Worm (Caenorhabditis elegans) whole organism, L1 larva: ENCODE results near the gene F59E12.15.
"Not testable (repeated sequence)": the region's sequence is repeated elsewhere in the genome, so short reads cannot be mapped to it uniquely, and the experiment has no call there.

Experiments used
- C04F5.9 ChIP-seq: sonication (generic microtip); optimal IDR thresholded peaks from 2 replicates; lab custom pipeline; 2016; ENCODE audit warnings: missing genetic modification characterization, missing compliant biosample characterization
- C16A3.4 ChIP-seq: fragments of 150-350 bp; optimal IDR thresholded peaks from 2 replicates; lab custom pipeline; 2014; ENCODE audit warnings: missing biosample characterization, missing genetic modification characterization
- Y116A8C.19 ChIP-seq: sonication (generic microtip); optimal IDR thresholded peaks from 2 replicates; lab custom pipeline; 2016; ENCODE audit warnings: missing compliant biosample characterization, missing genetic modification characterization, borderline replicate concordance
- alr-1 ChIP-seq: fragments of 200-800 bp; sonication (Bioruptor generic); optimal IDR thresholded peaks from 2 replicates; lab custom pipeline; 2018; ENCODE audit warnings: borderline replicate concordance, mild to moderate bottlenecking, missing genetic modification characterization, missing compliant biosample characterization
- aly-2 ChIP-seq: fragments of 150-350 bp; optimal IDR thresholded peaks from 2 replicates; lab custom pipeline; 2014; ENCODE audit warnings: missing biosample characterization, missing genetic modification characterization
- blmp-1 ChIP-seq: fragments of 150-350 bp; optimal IDR thresholded peaks from 2 replicates; lab custom pipeline; 2014; ENCODE audit warnings: missing biosample characterization, missing genetic modification characterization
- ceh-63 ChIP-seq: fragments of 200-800 bp; sonication (Bioruptor generic); optimal IDR thresholded peaks from 2 replicates; lab custom pipeline; 2018; ENCODE audit warnings: mild to moderate bottlenecking, missing genetic modification characterization, missing compliant biosample characterization
- ceh-8 ChIP-seq: fragments of 200-800 bp; sonication (Bioruptor generic); optimal IDR thresholded peaks from 2 replicates; lab custom pipeline; 2018; ENCODE audit warnings: mild to moderate bottlenecking, missing genetic modification characterization, moderate library complexity, missing compliant biosample characterization
- ceh-88 ChIP-seq: fragments of 200-800 bp; sonication (Bioruptor generic); IDR thresholded peaks from 2 replicates; pipeline ENCODE4 v1.3.6; 2022; ENCODE audit warnings: missing genetic modification characterization, missing compliant biosample characterization
- ceh-90 ChIP-seq: sonication (generic microtip); optimal IDR thresholded peaks from 2 replicates; lab custom pipeline; 2016; ENCODE audit warnings: missing genetic modification characterization, missing compliant biosample characterization
- dpl-1 ChIP-seq, 3 experiments: fragments of 150-350 bp in 2 of 3; sonication (generic microtip) in 1 of 3; optimal IDR thresholded peaks; 2 replicates each; lab custom pipeline; 2014 to 2017; ENCODE audit warnings: missing biosample characterization in 3 of 3, missing genetic modification characterization in 3 of 3, missing genetic modification reagents in 3 of 3
- dsc-1 ChIP-seq: sonication (generic microtip); optimal IDR thresholded peaks from 2 replicates; lab custom pipeline; 2016; ENCODE audit warnings: mild to moderate bottlenecking, missing genetic modification characterization, missing compliant biosample characterization
- efl-1 ChIP-seq, 4 experiments: fragments of 150-350 bp; optimal IDR thresholded peaks in 3 of 4; peaks in 1 of 4; 1 replicate in 1 of 4; 2 replicates in 3 of 4; lab custom pipeline; 2014; ENCODE audit warnings: missing biosample characterization in 2 of 4, missing genetic modification characterization in 2 of 4, missing genetic modification reagents in 2 of 4
- efl-3 ChIP-seq: fragments of 200-800 bp; sonication (Bioruptor generic); optimal IDR thresholded peaks from 2 replicates; lab custom pipeline; 2018; ENCODE audit warnings: mild to moderate bottlenecking, missing genetic modification characterization, missing compliant biosample characterization
- egl-13 ChIP-seq: sonication (generic microtip); optimal IDR thresholded peaks from 2 replicates; lab custom pipeline; 2016; ENCODE audit warnings: missing genotype, missing genetic modification reagents, missing genetic modification characterization, missing compliant biosample characterization
- elt-3 ChIP-seq, 6 experiments: fragments of 150-350 bp in 1 of 6; sonication (generic microtip); optimal IDR thresholded peaks; 2 replicates each; lab custom pipeline; 2017 to 2018; ENCODE audit warnings: missing biosample characterization in 6 of 6, missing genetic modification characterization in 6 of 6, inconsistent platforms in 1 of 6
- grh-1 ChIP-seq: fragments of 200-800 bp; sonication (Bioruptor generic); IDR thresholded peaks from 2 replicates; pipeline ENCODE4 v1.3.6; 2022; ENCODE audit warnings: missing genetic modification reagents, missing genetic modification characterization, missing compliant biosample characterization
- irx-1 ChIP-seq: sonication (generic microtip); optimal IDR thresholded peaks from 2 replicates; lab custom pipeline; 2016; ENCODE audit warnings: missing genetic modification characterization, missing compliant biosample characterization
- isw-1 ChIP-seq: fragments of 200-800 bp; sonication (Bioruptor generic); IDR thresholded peaks from 2 replicates; pipeline ENCODE4 v1.3.6; 2022; ENCODE audit warnings: missing genetic modification characterization, missing compliant biosample characterization
- lin-13 ChIP-seq: fragments of 150-350 bp; optimal IDR thresholded peaks from 2 replicates; lab custom pipeline; 2014; ENCODE audit warnings: missing biosample characterization, missing genetic modification reagents, missing genetic modification characterization
- lin-14 ChIP-seq: fragments of 200-800 bp; sonication (Bioruptor generic); optimal IDR thresholded peaks from 2 replicates; lab custom pipeline; 2018; ENCODE audit warnings: mild to moderate bottlenecking, missing genetic modification characterization, moderate library complexity, missing compliant biosample characterization
- lin-15B ChIP-seq: fragments of 150-350 bp; sonication (generic microtip); optimal IDR thresholded peaks from 3 replicates; lab custom pipeline; 2014; ENCODE audit warnings: missing biosample characterization, missing genetic modification characterization
- lin-35 ChIP-seq, 2 experiments: fragments of 150-350 bp; optimal IDR thresholded peaks; 2 replicates each; lab custom pipeline; 2014; ENCODE audit warnings: missing biosample characterization in 2 of 2, missing genetic modification characterization in 2 of 2, missing genetic modification reagents in 2 of 2
- lsy-2 ChIP-seq, 2 experiments: fragments of 150-350 bp; optimal IDR thresholded peaks; 2 replicates each; lab custom pipeline; 2014; ENCODE audit warnings: missing biosample characterization in 2 of 2, missing genetic modification characterization in 2 of 2
- mab-9 ChIP-seq: fragments of 200-800 bp; sonication (Bioruptor generic); IDR thresholded peaks from 2 replicates; pipeline ENCODE4 v1.3.6; 2022; ENCODE audit warnings: missing genetic modification reagents, missing genetic modification characterization, missing compliant biosample characterization
- mdl-1 ChIP-seq, 2 experiments: fragments of 150-350 bp; optimal IDR thresholded peaks; 2 replicates each; lab custom pipeline; 2014 to 2017; ENCODE audit warnings: missing biosample characterization in 2 of 2, missing genetic modification characterization in 2 of 2, inconsistent platforms in 1 of 2
- nhr-19 ChIP-seq: fragments of 200-800 bp; sonication (Bioruptor generic); conservative IDR thresholded peaks from 2 replicates; pipeline ENCODE4 v1.3.6; 2022; ENCODE audit warnings: missing genetic modification characterization, missing compliant biosample characterization
- nhr-237 ChIP-seq: fragments of 150-350 bp; optimal IDR thresholded peaks from 2 replicates; lab custom pipeline; 2014; ENCODE audit warnings: missing biosample characterization, missing genetic modification characterization
- nhr-28 ChIP-seq: fragments of 150-350 bp; optimal IDR thresholded peaks from 2 replicates; lab custom pipeline; 2014; ENCODE audit warnings: missing biosample characterization, missing genetic modification characterization
- nhr-47 ChIP-seq: sonication (generic microtip); optimal IDR thresholded peaks from 2 replicates; lab custom pipeline; 2016; ENCODE audit warnings: mild to moderate bottlenecking, missing genetic modification characterization, moderate library complexity, missing compliant biosample characterization
- nhr-84 ChIP-seq: sonication (generic microtip); optimal IDR thresholded peaks from 2 replicates; lab custom pipeline; 2017; ENCODE audit warnings: missing biosample characterization, missing genetic modification characterization
- nhr-90 ChIP-seq: sonication (generic microtip); optimal IDR thresholded peaks from 2 replicates; lab custom pipeline; 2016; ENCODE audit warnings: mild to moderate bottlenecking, missing genetic modification characterization, missing compliant biosample characterization; ENCODE audit not compliant: poor library complexity
- pag-3 ChIP-seq: sonication (generic microtip); optimal IDR thresholded peaks from 2 replicates; lab custom pipeline; 2017; ENCODE audit warnings: missing genetic modification characterization, mild to moderate bottlenecking, missing compliant biosample characterization, antibody characterized with exemption, borderline replicate concordance; ENCODE audit not compliant: insufficient read depth
- rnt-1 ChIP-seq: sonication (generic microtip); optimal IDR thresholded peaks from 2 replicates; lab custom pipeline; 2016; ENCODE audit warnings: mild to moderate bottlenecking, missing genetic modification characterization, moderate library complexity, missing compliant biosample characterization
- skn-1 ChIP-seq: fragments of 150-350 bp; optimal IDR thresholded peaks from 2 replicates; lab custom pipeline; 2014; ENCODE audit warnings: missing biosample characterization, missing genetic modification characterization
- snu-23 ChIP-seq: sonication (generic microtip); optimal IDR thresholded peaks from 2 replicates; lab custom pipeline; 2016; ENCODE audit warnings: missing genetic modification characterization, missing compliant biosample characterization
- sup-37 ChIP-seq: fragments of 200-800 bp; sonication (Bioruptor generic); optimal IDR thresholded peaks from 2 replicates; lab custom pipeline; 2018; ENCODE audit warnings: mild to moderate bottlenecking, missing genetic modification characterization, missing compliant biosample characterization
- tlp-1 ChIP-seq: fragments of 150-350 bp; optimal IDR thresholded peaks from 2 replicates; lab custom pipeline; 2014; ENCODE audit warnings: missing biosample characterization, missing genetic modification characterization
- unc-30 ChIP-seq: sonication (generic microtip); optimal IDR thresholded peaks from 2 replicates; lab custom pipeline; 2017; ENCODE audit warnings: missing biosample characterization, missing genetic modification characterization
- unc-86 ChIP-seq: sonication (generic microtip); optimal IDR thresholded peaks from 2 replicates; lab custom pipeline; 2016; ENCODE audit warnings: missing genetic modification characterization, missing compliant biosample characterization
- unc-98 ChIP-seq: fragments of 200-800 bp; sonication (Bioruptor generic); IDR thresholded peaks from 2 replicates; pipeline ENCODE4 v1.3.6; 2022; ENCODE audit warnings: missing genetic modification characterization, missing compliant biosample characterization
- xbp-1 ChIP-seq: sonication (generic microtip); optimal IDR thresholded peaks from 2 replicates; lab custom pipeline; 2016; ENCODE audit warnings: missing genetic modification characterization, missing compliant biosample characterization
- zip-4 ChIP-seq: fragments of 200-800 bp; sonication (Bioruptor generic); optimal IDR thresholded peaks from 2 replicates; lab custom pipeline; 2018; ENCODE audit warnings: mild to moderate bottlenecking, missing genetic modification characterization, moderate library complexity, missing compliant biosample characterization

F59E12.15 gene

ce11 chrII:5633453-5633852 lies 5.3 kb upstream of the F59E12.15 start (continued):
- TF ChIP-seq zip-4 (GFP tag; lab: Kevin White, UChicago) (no peak), lsy-2 (tag; optimal IDR thresholded peaks at IDR 0.05; lab: Kevin White, UChicago) (peak in 1 of 2 experiments; percentile 52), nhr-47 (no peak), xbp-1 (tag; lab: Kevin White, UChicago) (no peak), blmp-1 (tag; lab: Kevin White, UChicago) (peak; percentile 12), isw-1 (GFP tag; lab: Robert Waterston, UW) (no peak), rnt-1 (no peak), grh-1 (GFP tag; lab: Robert Waterston, UW) (no peak), efl-3 (GFP tag; lab: Kevin White, UChicago) (no peak), lin-35 (GFP tag; optimal IDR thresholded peaks at IDR 0.05; lab: Kevin White, UChicago) (peak in 1 of 2 experiments; percentile 5), tlp-1 (tag; lab: Kevin White, UChicago) (no peak), lin-15B (tag; lab: Kevin White, UChicago) (no peak), nhr-28 (tag; lab: Kevin White, UChicago) (no peak), unc-98 (no peak), efl-1 (optimal IDR thresholded peaks at IDR 0.05; lab: Kevin White, UChicago) (no peak), efl-1 (GFP tag; optimal IDR thresholded peaks at IDR 0.05 in 1 of 2; lab: Kevin White, UChicago) (peak in 1 of 2 experiments; percentile 54), sup-37 (no peak), ceh-88 (no peak), nhr-237 (tag; lab: Kevin White, UChicago) (no peak), nhr-19 (GFP tag; lab: Robert Waterston, UW) (no peak), C04F5.9 (tag; lab: Kevin White, UChicago) (no peak), ceh-8 (GFP tag; lab: Kevin White, UChicago) (no peak), Y116A8C.19 (tag; lab: Kevin White, UChicago) (no peak), pag-3 (tag; lab: Kevin White, UChicago) (no peak), lin-14 (GFP tag; lab: Kevin White, UChicago) (no peak)

DNA sequence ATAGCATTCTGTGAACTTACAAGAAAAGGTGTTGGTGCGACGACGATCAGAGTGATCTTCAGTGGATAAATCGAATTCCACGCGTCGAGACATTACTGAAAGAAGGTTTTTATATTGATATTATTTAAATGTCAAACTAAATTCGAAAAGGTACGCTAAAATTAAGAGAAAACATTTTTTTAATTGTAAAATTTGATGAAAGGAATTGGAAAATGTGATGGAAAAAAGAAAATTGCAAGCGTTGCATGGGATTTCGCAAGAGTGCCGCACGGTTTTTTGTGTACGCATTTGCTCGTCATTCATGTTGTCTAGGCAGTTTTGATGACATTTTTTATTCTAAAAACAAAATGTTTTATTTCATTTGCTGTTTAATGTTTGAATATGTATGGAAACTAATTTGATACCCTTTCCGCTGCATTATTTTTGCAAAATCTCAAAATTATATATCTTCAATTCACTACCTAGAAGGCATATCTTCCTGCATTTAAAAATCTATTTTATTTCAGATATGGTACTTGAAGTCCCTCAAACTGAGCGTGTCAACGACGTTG lies 2.8 kb upstream of the F59E12.15 start, which contains the start of the genes F59E12.6 and npl-4.1:
Gene F59E12.6 (minus strand): TSS at position 101 of the 551 bp plus-strand sequence.
Gene npl-4.1 (plus strand): TSS at position 501 of the 551 bp plus-strand sequence.
- not testable (repeated sequence) for TF ChIP-seq dpl-1 (GFP tag; optimal IDR thresholded peaks at IDR 0.05; lab: Kevin White, UChicago); dsc-1 (tag; lab: Kevin White, UChicago); skn-1 (tag; lab: Kevin White, UChicago)
- TF ChIP-seq, all 84 proteins: peak for 0; not testable (repeated sequence) for 84

DNA sequence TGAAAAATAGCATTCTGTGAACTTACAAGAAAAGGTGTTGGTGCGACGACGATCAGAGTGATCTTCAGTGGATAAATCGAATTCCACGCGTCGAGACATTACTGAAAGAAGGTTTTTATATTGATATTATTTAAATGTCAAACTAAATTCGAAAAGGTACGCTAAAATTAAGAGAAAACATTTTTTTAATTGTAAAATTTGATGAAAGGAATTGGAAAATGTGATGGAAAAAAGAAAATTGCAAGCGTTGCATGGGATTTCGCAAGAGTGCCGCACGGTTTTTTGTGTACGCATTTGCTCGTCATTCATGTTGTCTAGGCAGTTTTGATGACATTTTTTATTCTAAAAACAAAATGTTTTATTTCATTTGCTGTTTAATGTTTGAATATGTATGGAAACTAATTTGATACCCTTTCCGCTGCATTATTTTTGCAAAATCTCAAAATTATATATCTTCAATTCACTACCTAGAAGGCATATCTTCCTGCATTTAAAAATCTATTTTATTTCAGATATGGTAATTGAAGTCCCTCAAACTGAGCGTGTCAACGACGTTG lies 5.7 kb downstream of the F59E12.15 start, which contains the start of the genes eif-3.L and npl-4.2:
Gene eif-3.L (minus strand): TSS at position 101 of the 557 bp plus-strand sequence.
Gene npl-4.2 (plus strand): TSS at position 507 of the 557 bp plus-strand sequence.
- not testable (repeated sequence) for TF ChIP-seq ceh-63 (GFP tag; lab: Kevin White, UChicago); zip-4 (GFP tag; lab: Kevin White, UChicago); tlp-1 (tag; lab: Kevin White, UChicago)
- TF ChIP-seq, all 84 proteins: peak for 0; not testable (repeated sequence) for 84

ce11 chrII:5619298-5619697 lies 8.9 kb downstream of the F59E12.15 start, which contains the start of gene dhs-6:
Gene dhs-6, minus strand, starts transcription at chrII:5619319.
- TF ChIP-seq elt-3 (tag; optimal IDR thresholded peaks at IDR 0.05; lab: Kevin White, UChicago) = peak in 2 of 6 experiments; percentile 6 to 18
- peak; percentile 1 for TF ChIP-seq snu-23
- no peak for TF ChIP-seq unc-30 (tag; lab: Kevin White, UChicago)
- no peak for TF ChIP-seq egl-13
- TF ChIP-seq ceh-90 (tag; lab: Kevin White, UChicago) = no peak
- TF ChIP-seq zip-4 (GFP tag; lab: Kevin White, UChicago) = no peak
- no peak for TF ChIP-seq mab-9 (GFP tag; lab: Robert Waterston, UW)
- peak; percentile 15 for TF ChIP-seq C16A3.4
- no peak for TF ChIP-seq ceh-88
- no peak for TF ChIP-seq aly-2 (tag; lab: Kevin White, UChicago)
- no peak for TF ChIP-seq lin-13
- peak; percentile 18 for TF ChIP-seq lin-14 (GFP tag; lab: Kevin White, UChicago)
- TF ChIP-seq nhr-90 = no peak
- TF ChIP-seq rnt-1 = no peak
- TF ChIP-seq mdl-1 (tag; optimal IDR thresholded peaks at IDR 0.05; lab: Kevin White, UChicago) = no peak
- TF ChIP-seq irx-1 (tag; lab: Kevin White, UChicago) = no peak
- TF ChIP-seq alr-1 (tag; lab: Kevin White, UChicago) = no peak
- no peak for TF ChIP-seq isw-1 (GFP tag; lab: Robert Waterston, UW)
- no peak for TF ChIP-seq nhr-84 (tag; lab: Kevin White, UChicago)
- TF ChIP-seq unc-86 (tag; lab: Kevin White, UChicago) = no peak
